Worm (Caenorhabditis elegans) whole organism, young adult: ENCODE results near the gene ugt-67.

Experiments used
- B0019.2 ChIP-seq: fragments of 200-800 bp; sonication (Bioruptor generic); conservative IDR thresholded peaks from 2 replicates; pipeline ENCODE4 v1.3.6; 2022; ENCODE audit warnings: missing genetic modification reagents, missing genetic modification characterization, missing compliant biosample characterization
- C06A6.2 ChIP-seq: fragments of 200-800 bp; sonication (Bioruptor generic); conservative IDR thresholded peaks from 2 replicates; pipeline ENCODE4 v1.3.6; 2022; ENCODE audit warnings: missing genetic modification characterization, missing compliant biosample characterization
- F37B4.10 ChIP-seq: fragments of 200-800 bp; sonication (Bioruptor generic); IDR thresholded peaks from 2 replicates; pipeline ENCODE4 v1.3.6; 2022; ENCODE audit warnings: missing genetic modification characterization, missing compliant biosample characterization
- K11D2.4 ChIP-seq: fragments of 200-800 bp; sonication (Bioruptor generic); IDR thresholded peaks from 2 replicates; pipeline ENCODE4 v1.3.6; 2022; ENCODE audit warnings: missing genetic modification reagents, missing genetic modification characterization, missing compliant biosample characterization
- K12H6.12 ChIP-seq: fragments of 200-800 bp; sonication (Bioruptor generic); optimal IDR thresholded peaks from 2 replicates; lab custom pipeline; 2018; ENCODE audit warnings: mild to moderate bottlenecking, missing genetic modification characterization, missing compliant biosample characterization
- Y79H2A.3 ChIP-seq: fragments of 200-800 bp; sonication (Bioruptor generic); conservative IDR thresholded peaks from 2 replicates; pipeline ENCODE4 v1.3.6; 2022; ENCODE audit warnings: missing genetic modification reagents, missing genetic modification characterization, missing compliant biosample characterization
- aptf-3 ChIP-seq: fragments of 200-800 bp; sonication (Bioruptor generic); IDR thresholded peaks from 2 replicates; pipeline ENCODE4 v1.3.6; 2022; ENCODE audit warnings: missing genetic modification characterization, missing compliant biosample characterization
- egl-18 ChIP-seq: fragments of 200-800 bp; sonication (Bioruptor generic); IDR thresholded peaks from 2 replicates; pipeline ENCODE4 v1.3.6; 2022; ENCODE audit warnings: missing genetic modification reagents, missing genetic modification characterization, missing compliant biosample characterization
- mel-28 ChIP-seq: sonication (generic microtip); optimal IDR thresholded peaks from 2 replicates; lab custom pipeline; 2016; ENCODE audit warnings: borderline replicate concordance, mild to moderate bottlenecking, missing genetic modification characterization, missing compliant biosample characterization
- nfyb-1 ChIP-seq: fragments of 200-800 bp; sonication (Bioruptor generic); IDR thresholded peaks from 2 replicates; pipeline ENCODE4 v1.3.6; 2022; ENCODE audit warnings: missing genetic modification reagents, missing genetic modification characterization, missing compliant biosample characterization
- pha-4 ChIP-seq: fragments of 150-350 bp; sonication (generic microtip); optimal IDR thresholded peaks from 2 replicates; lab custom pipeline; 2014; ENCODE audit warnings: missing biosample characterization, missing genetic modification reagents, missing genetic modification characterization
- rec-8 ChIP-seq, 2 experiments: sonication (generic microtip); optimal IDR thresholded peaks; 2 replicates each; lab custom pipeline; 2016; ENCODE audit warnings: mild to moderate bottlenecking in 2 of 2, missing genetic modification characterization in 2 of 2, missing genetic modification reagents in 2 of 2, missing genotype in 2 of 2, missing biosample characterization in 1 of 2, missing compliant biosample characterization in 1 of 2, moderate library complexity in 1 of 2
- snpc-1.3 ChIP-seq: sonication (generic microtip); optimal IDR thresholded peaks from 2 replicates; lab custom pipeline; 2017; ENCODE audit warnings: missing genetic modification characterization, mild to moderate bottlenecking, missing compliant biosample characterization, antibody characterized with exemption, moderate library complexity, missing genotype, missing genetic modification reagents; ENCODE audit not compliant: insufficient read depth

ce11 chrV:4934406-4934805 is 33.2 kb downstream of the ugt-67 start, which contains the start of gene catp-2:
- TF ChIP-seq pha-4 (tag; lab: Kevin White, UChicago) (no peak), Y79H2A.3 (GFP tag; lab: Robert Waterston, UW) (no peak), K12H6.12 (tag; lab: Kevin White, UChicago) (no peak), snpc-1.3 (tag; lab: Kevin White, UChicago) (no peak), rec-8 (tag; optimal IDR thresholded peaks at IDR 0.05; lab: Kevin White, UChicago) (no peak), B0019.2 (GFP tag; lab: Robert Waterston, UW) (no peak), K11D2.4 (no peak), egl-18 (GFP tag; lab: Robert Waterston, UW) (no peak), mel-28 (no peak), nfyb-1 (GFP tag; lab: Robert Waterston, UW) (no peak), F37B4.10 (GFP tag; lab: Robert Waterston, UW) (no peak), aptf-3 (no peak), C06A6.2 (GFP tag; lab: Robert Waterston, UW) (no peak)
